Worm (Caenorhabditis elegans) whole organism, late embryonic: ENCODE measurements around the gene aipl-1.

ENCODE experiments used
- K02D7.2 ChIP-seq: sonication (generic microtip); optimal IDR thresholded peaks from 2 replicates; lab custom pipeline; 2017; ENCODE audit warnings: mild to moderate bottlenecking, missing genetic modification characterization, missing compliant biosample characterization
- T23F11.4 ChIP-seq: fragments of 200-800 bp; sonication (Bioruptor generic); optimal IDR thresholded peaks from 2 replicates; lab custom pipeline; 2018; ENCODE audit warnings: mild to moderate bottlenecking, missing genetic modification characterization, missing compliant biosample characterization
- ahr-1 ChIP-seq: sonication (generic microtip); optimal IDR thresholded peaks from 2 replicates; lab custom pipeline; 2016; ENCODE audit warnings: missing genetic modification characterization, missing compliant biosample characterization
- ama-1 ChIP-seq: fragments of 150-350 bp; optimal IDR thresholded peaks from 2 replicates; lab custom pipeline; 2014
- ceh-2 ChIP-seq: sonication (generic microtip); optimal IDR thresholded peaks from 2 replicates; lab custom pipeline; 2016; ENCODE audit warnings: missing genotype, missing genetic modification characterization, missing compliant biosample characterization
- ceh-24 ChIP-seq: sonication (generic microtip); optimal IDR thresholded peaks from 2 replicates; lab custom pipeline; 2016; ENCODE audit warnings: mild to moderate bottlenecking, missing genetic modification characterization, missing compliant biosample characterization
- ceh-31 ChIP-seq: sonication (generic microtip); optimal IDR thresholded peaks from 2 replicates; lab custom pipeline; 2016; ENCODE audit warnings: missing genetic modification characterization, missing compliant biosample characterization
- ceh-6 ChIP-seq: fragments of 200-800 bp; sonication (Bioruptor generic); optimal IDR thresholded peaks from 2 replicates; lab custom pipeline; 2018; ENCODE audit warnings: mild to moderate bottlenecking, missing genetic modification characterization, missing compliant biosample characterization
- ceh-9 ChIP-seq: sonication (generic microtip); optimal IDR thresholded peaks from 2 replicates; lab custom pipeline; 2016; ENCODE audit warnings: mild to moderate bottlenecking, missing genetic modification characterization, inconsistent platforms, missing compliant biosample characterization
- dmd-4 ChIP-seq: sonication (generic microtip); optimal IDR thresholded peaks from 2 replicates; lab custom pipeline; 2016; ENCODE audit warnings: borderline replicate concordance, missing genetic modification characterization, missing compliant biosample characterization
- elt-2 ChIP-seq: sonication (generic microtip); optimal IDR thresholded peaks from 2 replicates; lab custom pipeline; 2016; ENCODE audit warnings: missing genetic modification reagents, missing genetic modification characterization, missing compliant biosample characterization
- elt-4 ChIP-seq: sonication (generic microtip); optimal IDR thresholded peaks from 2 replicates; lab custom pipeline; 2016; ENCODE audit warnings: missing genetic modification characterization, missing compliant biosample characterization
- ets-4 ChIP-seq: sonication (generic microtip); optimal IDR thresholded peaks from 2 replicates; lab custom pipeline; 2016; ENCODE audit warnings: missing genetic modification characterization, missing compliant biosample characterization
- eyg-1 ChIP-seq: sonication (generic microtip); optimal IDR thresholded peaks from 2 replicates; lab custom pipeline; 2016; ENCODE audit warnings: missing genotype, missing genetic modification characterization, missing compliant biosample characterization
- fkh-10 ChIP-seq: fragments of 150-350 bp; optimal IDR thresholded peaks from 2 replicates; lab custom pipeline; 2014; ENCODE audit warnings: missing biosample characterization, missing genetic modification reagents, missing genetic modification characterization
- gmeb-2 ChIP-seq: sonication (generic microtip); optimal IDR thresholded peaks from 2 replicates; lab custom pipeline; 2016; ENCODE audit warnings: missing genetic modification characterization, inconsistent platforms, missing compliant biosample characterization
- hlh-15 ChIP-seq: sonication (generic microtip); optimal IDR thresholded peaks from 2 replicates; lab custom pipeline; 2016; ENCODE audit warnings: missing genetic modification characterization, missing compliant biosample characterization
- hlh-8 ChIP-seq: sonication (generic microtip); optimal IDR thresholded peaks from 2 replicates; lab custom pipeline; 2016; ENCODE audit warnings: missing genotype, missing genetic modification characterization, missing compliant biosample characterization
- lim-6 ChIP-seq: sonication (generic microtip); optimal IDR thresholded peaks from 2 replicates; lab custom pipeline; 2016; ENCODE audit warnings: missing genetic modification characterization, missing compliant biosample characterization
- lin-11 ChIP-seq: fragments of 200-800 bp; sonication (Bioruptor generic); optimal IDR thresholded peaks from 2 replicates; lab custom pipeline; 2018; ENCODE audit warnings: mild to moderate bottlenecking, missing genetic modification characterization, missing compliant biosample characterization
- madf-2 ChIP-seq: sonication (generic microtip); optimal IDR thresholded peaks from 2 replicates; lab custom pipeline; 2017; ENCODE audit warnings: missing genetic modification characterization, missing compliant biosample characterization
- mec-3 ChIP-seq: sonication (generic microtip); optimal IDR thresholded peaks from 2 replicates; lab custom pipeline; 2016; ENCODE audit warnings: borderline replicate concordance, missing genetic modification characterization, missing compliant biosample characterization
- nhr-232 ChIP-seq: sonication (generic microtip); optimal IDR thresholded peaks from 2 replicates; lab custom pipeline; 2016; ENCODE audit warnings: missing genetic modification characterization, missing compliant biosample characterization
- pat-9 ChIP-seq: fragments of 200-800 bp; sonication (Bioruptor generic); optimal IDR thresholded peaks from 2 replicates; lab custom pipeline; 2018; ENCODE audit warnings: mild to moderate bottlenecking, missing genetic modification characterization, moderate library complexity, missing compliant biosample characterization
- pax-1 ChIP-seq: fragments of 150-350 bp; optimal IDR thresholded peaks from 2 replicates; lab custom pipeline; 2014; ENCODE audit warnings: missing biosample characterization, missing genetic modification characterization
- pha-2 ChIP-seq: sonication (generic microtip); optimal IDR thresholded peaks from 2 replicates; lab custom pipeline; 2017; ENCODE audit warnings: mild to moderate bottlenecking, missing genetic modification characterization, missing compliant biosample characterization
- pqm-1 ChIP-seq: sonication (generic microtip); optimal IDR thresholded peaks from 2 replicates; lab custom pipeline; 2016; ENCODE audit warnings: missing genetic modification characterization, missing compliant biosample characterization
- pros-1 ChIP-seq: fragments of 150-350 bp; optimal IDR thresholded peaks from 2 replicates; lab custom pipeline; 2014; ENCODE audit warnings: missing biosample characterization, missing genetic modification reagents, missing genetic modification characterization
- sox-2 ChIP-seq: fragments of 200-800 bp; sonication (Bioruptor generic); IDR thresholded peaks from 2 replicates; pipeline ENCODE4 v1.3.6; 2022; ENCODE audit warnings: missing genetic modification reagents, missing genetic modification characterization, missing compliant biosample characterization
- sox-4 ChIP-seq: sonication (generic microtip); optimal IDR thresholded peaks from 2 replicates; lab custom pipeline; 2017; ENCODE audit warnings: mild to moderate bottlenecking, missing genetic modification characterization, inconsistent platforms, missing compliant biosample characterization
- syd-9 ChIP-seq: sonication (generic microtip); optimal IDR thresholded peaks from 2 replicates; lab custom pipeline; 2016; ENCODE audit warnings: mild to moderate bottlenecking, missing genetic modification characterization, moderate library complexity, missing compliant biosample characterization
- tbx-2 ChIP-seq: sonication (generic microtip); optimal IDR thresholded peaks from 2 replicates; lab custom pipeline; 2016; ENCODE audit warnings: missing genetic modification characterization, missing compliant biosample characterization
- tbx-7 ChIP-seq: sonication (generic microtip); optimal IDR thresholded peaks from 2 replicates; lab custom pipeline; 2016; ENCODE audit warnings: missing genotype, missing genetic modification characterization, missing compliant biosample characterization
- unc-3 ChIP-seq, 2 experiments: fragments of 200-800 bp in 1 of 2; sonication (Bioruptor generic) in 1 of 2; sonication (generic microtip) in 1 of 2; conservative IDR thresholded peaks in 1 of 2; optimal IDR thresholded peaks in 1 of 2; 2 replicates each; pipeline versions ENCODE4 v1.3.6 to Lab custom; 2016 to 2022; ENCODE audit warnings: missing compliant biosample characterization in 2 of 2, missing genetic modification characterization in 2 of 2, missing genetic modification reagents in 1 of 2
- unc-42 ChIP-seq: sonication (generic microtip); optimal IDR thresholded peaks from 2 replicates; lab custom pipeline; 2016; ENCODE audit warnings: missing genotype, missing genetic modification characterization, missing compliant biosample characterization
- unc-55 ChIP-seq: sonication (generic microtip); optimal IDR thresholded peaks from 2 replicates; lab custom pipeline; 2017; ENCODE audit warnings: missing biosample characterization, missing genetic modification reagents, missing genetic modification characterization
- unc-86 ChIP-seq: sonication (generic microtip); optimal IDR thresholded peaks from 2 replicates; lab custom pipeline; 2016; ENCODE audit warnings: missing genetic modification characterization, missing compliant biosample characterization

aipl-1 gene

ce11 chrV:15136772-15137171 lies at the start of gene aipl-1 (continued):
- TF ChIP-seq pros-1 (tag; lab: Kevin White, UChicago) (no peak), unc-86 (tag; lab: Kevin White, UChicago) (no peak), ceh-2 (tag; lab: Kevin White, UChicago) (peak; percentile 62), K02D7.2 (tag; lab: Kevin White, UChicago) (no peak), unc-42 (peak; percentile 88), fkh-10 (GFP tag; lab: Kevin White, UChicago) (no peak), dmd-4 (no peak), ets-4 (tag; lab: Kevin White, UChicago) (peak; percentile 24), sox-2 (GFP tag; lab: Robert Waterston, UW) (no peak), ceh-31 (peak; percentile 91), lin-11 (tag; lab: Kevin White, UChicago) (no peak), elt-2 (peak; percentile 20), ahr-1 (tag; lab: Kevin White, UChicago) (peak; percentile 38), pax-1 (tag; lab: Kevin White, UChicago) (no peak), ceh-9 (tag; lab: Kevin White, UChicago) (no peak)

ce11 chrV:15184097-15185040 lies 47.8 kb upstream of the aipl-1 start, which contains the start of gene Y75B12B.1:
Y75B12B.1 (plus strand) TSS chrV:15184699.
- TF ChIP-seq ceh-6 (GFP tag; lab: Kevin White, UChicago) (no peak), fkh-10 (GFP tag; lab: Kevin White, UChicago) (no peak), lim-6 (tag; lab: Kevin White, UChicago) (no peak), ama-1 (lab: Kevin White, UChicago) (no peak), K02D7.2 (tag; lab: Kevin White, UChicago) (no peak)

DNA sequence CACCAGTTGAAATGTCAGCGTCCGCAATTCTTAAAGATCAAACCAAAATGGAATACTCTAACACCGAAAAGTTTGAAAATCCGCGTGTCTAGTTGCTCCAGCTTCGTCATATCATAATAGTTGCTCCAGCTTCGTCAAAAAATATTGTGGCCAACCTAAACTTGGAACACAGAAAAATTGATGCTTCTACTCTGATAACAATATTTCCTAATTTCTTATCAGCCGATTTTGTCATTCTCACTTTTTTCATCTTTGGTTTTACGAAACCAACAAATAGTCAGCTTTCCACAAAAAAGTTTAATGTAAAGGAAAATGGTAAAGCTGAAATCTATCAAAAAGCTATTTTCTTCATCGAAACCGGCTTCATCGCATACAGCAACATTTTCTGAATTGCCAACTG lies 45.8 kb upstream of the aipl-1 start, which contains the start of gene fbxa-84:
Gene fbxa-84 (plus strand): TSS at position 34 of the 400 bp plus-strand sequence.
- TF ChIP-seq lin-11 (tag; lab: Kevin White, UChicago), result no peak
- TF ChIP-seq pha-2 (tag; lab: Kevin White, UChicago), result no peak
- no peak for TF ChIP-seq dmd-4
- TF ChIP-seq syd-9 (tag; lab: Kevin White, UChicago), result no peak
- TF ChIP-seq T23F11.4, result no peak
- TF ChIP-seq pqm-1, result no peak
- no peak for TF ChIP-seq ceh-31
- no peak for TF ChIP-seq unc-42
- TF ChIP-seq gmeb-2 (tag; lab: Kevin White, UChicago), result no peak
- no peak for TF ChIP-seq madf-2 (tag; lab: Kevin White, UChicago)
- no peak for TF ChIP-seq hlh-8 (tag; lab: Kevin White, UChicago)

ce11 chrV:15181899-15182298 lies 45.3 kb upstream of the aipl-1 start:
- no peak for TF ChIP-seq sox-2 (GFP tag; lab: Robert Waterston, UW)
- no peak for TF ChIP-seq T23F11.4
- no peak for TF ChIP-seq unc-3 (GFP tag; conservative IDR thresholded peaks at IDR 0.05; lab: Robert Waterston, UW)
- no peak for TF ChIP-seq unc-3 (tag; optimal IDR thresholded peaks at IDR 0.05; lab: Kevin White, UChicago)
- no peak for TF ChIP-seq ceh-24
- no peak for TF ChIP-seq mec-3 (tag; lab: Kevin White, UChicago)
- TF ChIP-seq nhr-232 (tag; lab: Kevin White, UChicago), result no peak
- TF ChIP-seq pha-2 (tag; lab: Kevin White, UChicago), result no peak
- no peak for TF ChIP-seq pat-9
- TF ChIP-seq unc-86 (tag; lab: Kevin White, UChicago), result no peak
- no peak for TF ChIP-seq unc-55 (GFP tag; lab: Kevin White, UChicago)
- no peak for TF ChIP-seq tbx-7
- no peak for TF ChIP-seq pqm-1
- TF ChIP-seq tbx-2 (tag; lab: Kevin White, UChicago), result no peak
- no peak for TF ChIP-seq pros-1 (tag; lab: Kevin White, UChicago)
- no peak for TF ChIP-seq eyg-1 (tag; lab: Kevin White, UChicago)
- TF ChIP-seq hlh-15 (tag; lab: Kevin White, UChicago), result no peak
- TF ChIP-seq elt-4 (tag; lab: Kevin White, UChicago), result no peak
- TF ChIP-seq ama-1 (lab: Kevin White, UChicago), result no peak
- TF ChIP-seq ets-4 (tag; lab: Kevin White, UChicago), result no peak
- no peak for TF ChIP-seq sox-4 (tag; lab: Kevin White, UChicago)
- TF ChIP-seq, all 69 proteins: peak for 0
